Fruit fly (Drosophila melanogaster) S2 (cell line): Measurements from ENCODE around the gene CHES-1-like.

Experiments used
- CG8478 ChIP-seq: fragments of >200 bp; optimal IDR thresholded peaks from 2 replicates; lab custom pipeline; 2018
- CTCF ChIP-seq, 2 experiments: fragments of >200 bp; optimal IDR thresholded peaks; 2 replicates each; lab custom pipeline; 2018

dm6 chrX:7688871-7689270 is 20.3 kb downstream of the CHES-1-like start:
- TF ChIP-seq CG8478 (no peak), CTCF (optimal IDR thresholded peaks at IDR 0.05; lab: Kevin White, UChicago) (no peak)
